Worm (Caenorhabditis elegans) whole organism, L3 larva: ENCODE data around the gene T01E8.8.

Experiments used
- ama-1 ChIP-seq: fragments of 150-350 bp; optimal IDR thresholded peaks from 2 replicates; lab custom pipeline; 2018
- ceh-16 ChIP-seq: sonication (generic microtip); optimal IDR thresholded peaks from 2 replicates; lab custom pipeline; 2017; ENCODE audit warnings: missing biosample characterization, missing genetic modification characterization
- eor-1 ChIP-seq, 2 experiments: fragments of 150-350 bp; optimal IDR thresholded peaks; 2 replicates each; lab custom pipeline; 2014 to 2018; ENCODE audit warnings: missing biosample characterization in 2 of 2, missing genetic modification characterization in 2 of 2
- fkh-2 ChIP-seq: fragments of 150-350 bp; optimal IDR thresholded peaks from 2 replicates; lab custom pipeline; 2014; ENCODE audit warnings: missing biosample characterization, missing genetic modification reagents, missing genetic modification characterization
- lsy-12 ChIP-seq: sonication (generic microtip); optimal IDR thresholded peaks from 2 replicates; lab custom pipeline; 2016; ENCODE audit warnings: mild to moderate bottlenecking, missing genetic modification characterization, missing compliant biosample characterization
- mml-1 ChIP-seq: fragments of 150-350 bp; sonication (generic microtip); optimal IDR thresholded peaks from 3 replicates; lab custom pipeline; 2014; ENCODE audit warnings: missing biosample characterization, missing genetic modification characterization
- pha-4 ChIP-seq: fragments of 150-350 bp; optimal IDR thresholded peaks from 2 replicates; lab custom pipeline; 2014; ENCODE audit warnings: missing biosample characterization, missing genetic modification reagents, missing genetic modification characterization
- tbx-2 ChIP-seq: sonication (generic microtip); optimal IDR thresholded peaks from 2 replicates; lab custom pipeline; 2016; ENCODE audit warnings: mild to moderate bottlenecking, missing genetic modification characterization, missing compliant biosample characterization

DNA sequence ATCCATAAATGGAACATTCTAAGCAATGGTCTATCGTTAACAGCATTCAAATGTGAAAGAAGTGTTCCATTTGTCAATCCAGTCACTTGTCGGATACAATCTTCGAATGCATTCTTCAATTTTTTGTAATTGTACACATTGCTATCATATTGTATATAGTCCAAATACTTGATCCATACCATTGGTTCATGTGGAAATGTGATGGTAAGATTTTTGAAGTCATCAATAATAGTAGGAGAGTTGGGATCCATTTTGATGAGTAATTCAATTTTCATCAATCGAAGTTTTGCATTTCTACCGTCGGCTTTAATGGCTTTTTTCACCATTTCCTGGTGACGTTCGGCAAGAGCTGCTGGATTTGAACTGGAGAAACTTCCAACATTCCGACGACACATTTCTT lies 14.5 kb downstream of the T01E8.8 start:
- TF ChIP-seq ceh-16 (tag; lab: Kevin White, UChicago): no peak
- TF ChIP-seq ama-1 (lab: Kevin White, UChicago): no peak
- no peak for TF ChIP-seq fkh-2
- TF ChIP-seq lsy-12 (tag; lab: Kevin White, UChicago): no peak
- TF ChIP-seq tbx-2: no peak
- no peak for TF ChIP-seq mml-1
- no peak for TF ChIP-seq pha-4 (tag; lab: Kevin White, UChicago)
- TF ChIP-seq eor-1 (tag; optimal IDR thresholded peaks at IDR 0.05; lab: Kevin White, UChicago): no peak
